Worm (Caenorhabditis elegans) whole organism, young adult: ENCODE data around the gene fah-1.

Experiments
- B0035.1 ChIP-seq: sonication (generic microtip); optimal IDR thresholded peaks from 2 replicates; lab custom pipeline; 2016; ENCODE audit warnings: missing genetic modification characterization, mild to moderate bottlenecking, missing compliant biosample characterization, missing genotype, missing genetic modification reagents
- F10E7.11 ChIP-seq: sonication (generic microtip); optimal IDR thresholded peaks from 2 replicates; lab custom pipeline; 2017; ENCODE audit warnings: mild to moderate bottlenecking, missing genetic modification characterization, moderate library complexity, missing compliant biosample characterization
- F49E8.2 ChIP-seq: sonication (generic microtip); optimal IDR thresholded peaks from 3 replicates; lab custom pipeline; 2017; ENCODE audit warnings: missing genetic modification characterization, mild to moderate bottlenecking, missing compliant biosample characterization, antibody characterized with exemption, moderate library complexity; ENCODE audit not compliant: insufficient read depth
- F57A8.1 ChIP-seq: fragments of 200-800 bp; sonication (Bioruptor generic); optimal IDR thresholded peaks from 2 replicates; lab custom pipeline; 2018; ENCODE audit warnings: mild to moderate bottlenecking, missing genetic modification characterization, moderate library complexity, missing compliant biosample characterization
- Y53F4B.3 ChIP-seq: fragments of 200-800 bp; sonication (Bioruptor generic); IDR thresholded peaks from 2 replicates; pipeline ENCODE4 v1.3.6; 2022; ENCODE audit warnings: missing genetic modification reagents, missing genetic modification characterization, missing compliant biosample characterization
- ZK185.1 ChIP-seq: sonication (generic microtip); optimal IDR thresholded peaks from 2 replicates; lab custom pipeline; 2016; ENCODE audit warnings: mild to moderate bottlenecking, missing genetic modification characterization, missing compliant biosample characterization; ENCODE audit not compliant: poor library complexity, severe bottlenecking
- aptf-2 ChIP-seq: fragments of 200-800 bp; sonication (Bioruptor generic); conservative IDR thresholded peaks from 2 replicates; pipeline ENCODE4 v1.3.6; 2022; ENCODE audit warnings: missing genetic modification reagents, missing genetic modification characterization, missing compliant biosample characterization
- atf-7 ChIP-seq: sonication (generic microtip); optimal IDR thresholded peaks from 2 replicates; lab custom pipeline; 2017; ENCODE audit warnings: mild to moderate bottlenecking, missing genetic modification characterization, missing compliant biosample characterization
- athp-1 ChIP-seq: sonication (generic microtip); optimal IDR thresholded peaks from 2 replicates; lab custom pipeline; 2017; ENCODE audit warnings: mild to moderate bottlenecking, missing genetic modification characterization, missing compliant biosample characterization
- attf-6 ChIP-seq: fragments of 200-800 bp; sonication (Bioruptor generic); IDR thresholded peaks from 2 replicates; pipeline ENCODE4 v1.3.6; 2022; ENCODE audit warnings: missing genetic modification reagents, missing genetic modification characterization, missing compliant biosample characterization
- bed-1 ChIP-seq: fragments of 200-800 bp; sonication (Bioruptor generic); IDR thresholded peaks from 2 replicates; pipeline ENCODE4 v1.3.6; 2022; ENCODE audit warnings: missing genetic modification reagents, missing genetic modification characterization, missing compliant biosample characterization
- ceh-58 ChIP-seq: fragments of 200-800 bp; sonication (Bioruptor generic); IDR thresholded peaks from 2 replicates; pipeline ENCODE4 v1.3.6; 2022; ENCODE audit warnings: missing genetic modification characterization, missing compliant biosample characterization
- ceh-91 ChIP-seq: fragments of 200-800 bp; sonication (Bioruptor generic); IDR thresholded peaks from 2 replicates; pipeline ENCODE4 v1.3.6; 2022; ENCODE audit warnings: missing genetic modification reagents, missing genetic modification characterization, missing compliant biosample characterization
- die-1 ChIP-seq: sonication (generic microtip); optimal IDR thresholded peaks from 2 replicates; lab custom pipeline; 2016; ENCODE audit warnings: missing genotype, mild to moderate bottlenecking, missing genetic modification characterization, missing compliant biosample characterization
- efl-1 ChIP-seq: fragments of 150-350 bp; optimal IDR thresholded peaks from 2 replicates; lab custom pipeline; 2014; ENCODE audit warnings: missing biosample characterization, missing genetic modification reagents, missing genetic modification characterization
- him-1 ChIP-seq: sonication (generic microtip); optimal IDR thresholded peaks from 2 replicates; lab custom pipeline; 2016; ENCODE audit warnings: missing genotype, missing genetic modification reagents, missing genetic modification characterization, missing compliant biosample characterization
- hmg-20 ChIP-seq: fragments of 200-800 bp; sonication (Bioruptor generic); IDR thresholded peaks from 2 replicates; pipeline ENCODE4 v1.3.6; 2022; ENCODE audit warnings: missing genetic modification reagents, missing genetic modification characterization, missing compliant biosample characterization
- lag-1 ChIP-seq: fragments of 200-800 bp; sonication (Bioruptor generic); IDR thresholded peaks from 2 replicates; pipeline ENCODE4 v1.3.6; 2022; ENCODE audit warnings: missing genetic modification reagents, missing genetic modification characterization, missing compliant biosample characterization
- lin-40 ChIP-seq: sonication (generic microtip); optimal IDR thresholded peaks from 2 replicates; lab custom pipeline; 2016; ENCODE audit warnings: missing genetic modification characterization, mild to moderate bottlenecking, missing compliant biosample characterization, missing genotype, missing genetic modification reagents
- lsy-27 ChIP-seq: sonication (generic microtip); optimal IDR thresholded peaks from 2 replicates; lab custom pipeline; 2017; ENCODE audit warnings: missing genetic modification characterization, mild to moderate bottlenecking, missing compliant biosample characterization, antibody characterized with exemption, missing genotype, borderline replicate concordance; ENCODE audit not compliant: insufficient read depth
- madf-3 ChIP-seq: fragments of 200-800 bp; sonication (Bioruptor generic); IDR thresholded peaks from 2 replicates; pipeline ENCODE4 v1.3.6; 2022; ENCODE audit warnings: missing genetic modification reagents, missing genetic modification characterization, missing compliant biosample characterization
- madf-6 ChIP-seq: fragments of 200-800 bp; sonication (Bioruptor generic); IDR thresholded peaks from 2 replicates; pipeline ENCODE4 v1.3.6; 2022; ENCODE audit warnings: missing genetic modification reagents, missing genetic modification characterization, missing compliant biosample characterization
- nfya-1 ChIP-seq: sonication (generic microtip); optimal IDR thresholded peaks from 2 replicates; lab custom pipeline; 2017; ENCODE audit warnings: antibody characterized with exemption, missing compliant biosample characterization, missing genetic modification characterization, borderline replicate concordance; ENCODE audit not compliant: insufficient read depth
- nhr-179 ChIP-seq: sonication (generic microtip); optimal IDR thresholded peaks from 2 replicates; lab custom pipeline; 2016; ENCODE audit warnings: mild to moderate bottlenecking, missing genetic modification characterization, missing compliant biosample characterization
- nhr-80 ChIP-seq: sonication (generic microtip); optimal IDR thresholded peaks from 2 replicates; lab custom pipeline; 2016; ENCODE audit warnings: missing genetic modification characterization, missing compliant biosample characterization
- pha-4 ChIP-seq: fragments of 150-350 bp; sonication (generic microtip); optimal IDR thresholded peaks from 2 replicates; lab custom pipeline; 2014; ENCODE audit warnings: missing biosample characterization, missing genetic modification reagents, missing genetic modification characterization
- rcor-1 ChIP-seq: fragments of 200-800 bp; sonication (Bioruptor generic); IDR thresholded peaks from 2 replicates; pipeline ENCODE4 v1.3.6; 2022; ENCODE audit warnings: missing genetic modification reagents, missing genetic modification characterization, missing compliant biosample characterization
- rec-8 ChIP-seq, 2 experiments: sonication (generic microtip); optimal IDR thresholded peaks; 2 replicates each; lab custom pipeline; 2016; ENCODE audit warnings: mild to moderate bottlenecking in 2 of 2, missing genetic modification characterization in 2 of 2, missing genetic modification reagents in 2 of 2, missing genotype in 2 of 2, missing biosample characterization in 1 of 2, missing compliant biosample characterization in 1 of 2, moderate library complexity in 1 of 2
- rpc-1 ChIP-seq, 2 experiments: fragments of 150-350 bp in 1 of 2; sonication (generic microtip) in 1 of 2; optimal IDR thresholded peaks; 2 replicates each; lab custom pipeline; 2014 to 2018; ENCODE audit warnings: missing biosample characterization in 1 of 2, missing genetic modification characterization in 1 of 2, missing genetic modification reagents in 1 of 2, missing genotype in 1 of 2
- sea-2 ChIP-seq: fragments of 200-800 bp; sonication (Bioruptor generic); IDR thresholded peaks from 2 replicates; pipeline ENCODE4 v1.3.6; 2022; ENCODE audit warnings: missing genetic modification characterization, missing compliant biosample characterization
- snpc-1.3 ChIP-seq: sonication (generic microtip); optimal IDR thresholded peaks from 2 replicates; lab custom pipeline; 2017; ENCODE audit warnings: missing genetic modification characterization, mild to moderate bottlenecking, missing compliant biosample characterization, antibody characterized with exemption, moderate library complexity, missing genotype, missing genetic modification reagents; ENCODE audit not compliant: insufficient read depth
- snpc-4 ChIP-seq, 5 experiments: fragments of 150-350 bp in 1 of 5; sonication (generic microtip) in 4 of 5; optimal IDR thresholded peaks; 2 replicates each; lab custom pipeline; 2014 to 2018; ENCODE audit warnings: missing genetic modification characterization in 5 of 5, missing biosample characterization in 3 of 5, antibody characterized with exemption in 2 of 5, mild to moderate bottlenecking in 2 of 5, missing compliant biosample characterization in 2 of 5, missing genotype in 2 of 5, moderate library complexity in 2 of 5, missing genetic modification reagents in 1 of 5
- somi-1 ChIP-seq: fragments of 200-800 bp; sonication (Bioruptor generic); optimal IDR thresholded peaks from 2 replicates; lab custom pipeline; 2018; ENCODE audit warnings: mild to moderate bottlenecking, missing genetic modification characterization, missing compliant biosample characterization
- tlf-1 ChIP-seq: fragments of 200-800 bp; sonication (Bioruptor generic); optimal IDR thresholded peaks from 2 replicates; lab custom pipeline; 2018; ENCODE audit warnings: mild to moderate bottlenecking, missing genetic modification characterization, missing compliant biosample characterization
- zfh-2 ChIP-seq: fragments of 200-800 bp; sonication (Bioruptor generic); conservative IDR thresholded peaks from 2 replicates; pipeline ENCODE4 v1.3.6; 2022; ENCODE audit warnings: missing genetic modification reagents, missing genetic modification characterization, missing compliant biosample characterization
- zim-3 ChIP-seq: sonication (generic microtip); optimal IDR thresholded peaks from 2 replicates; lab custom pipeline; 2017; ENCODE audit warnings: mild to moderate bottlenecking, missing genetic modification characterization, moderate library complexity, missing compliant biosample characterization
- ztf-26 ChIP-seq: sonication (generic microtip); optimal IDR thresholded peaks from 2 replicates; lab custom pipeline; 2017; ENCODE audit warnings: missing genetic modification characterization, missing compliant biosample characterization

fah-1 gene

DNA sequence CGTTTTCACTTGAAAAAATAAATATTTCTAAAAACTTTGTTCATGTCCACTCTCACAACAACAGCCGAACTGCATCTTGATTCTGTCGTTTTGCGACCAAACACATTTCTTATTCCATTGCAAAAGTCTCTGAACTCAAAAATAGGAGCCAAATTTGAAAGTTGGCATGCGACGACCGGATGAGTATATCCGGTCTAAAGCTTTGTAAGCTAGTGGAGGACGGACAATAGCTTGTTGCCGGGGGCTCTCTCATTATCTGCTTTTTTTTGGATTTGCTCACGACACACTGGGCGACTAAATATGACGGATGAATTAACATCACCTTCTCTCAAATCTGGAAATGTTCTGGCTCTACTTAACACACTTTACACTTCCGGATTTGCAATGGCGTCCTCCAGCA is 13.0 kb upstream of the fah-1 start, which contains the start of gene K04E7.1:
Gene K04E7.1, plus strand, starts transcription at position 301 of the 400 bp plus-strand sequence.
- TF ChIP-seq Y53F4B.3 (no peak), snpc-4 (GFP tag; optimal IDR thresholded peaks at IDR 0.05; lab: Kevin White, UChicago) (no peak), snpc-4 (tag; optimal IDR thresholded peaks at IDR 0.05; lab: Kevin White, UChicago) (no peak), rpc-1 (optimal IDR thresholded peaks at IDR 0.05; lab: Kevin White, UChicago) (no peak), rpc-1 (tag; optimal IDR thresholded peaks at IDR 0.05; lab: Kevin White, UChicago) (no peak), him-1 (no peak), tlf-1 (GFP tag; lab: Kevin White, UChicago) (no peak), madf-3 (no peak), lsy-27 (no peak), ztf-26 (tag; lab: Kevin White, UChicago) (no peak), lin-40 (tag; lab: Kevin White, UChicago) (no peak), B0035.1 (no peak), madf-6 (GFP tag; lab: Robert Waterston, UW) (no peak), attf-6 (GFP tag; lab: Robert Waterston, UW) (no peak), F57A8.1 (no peak), zim-3 (tag; lab: Kevin White, UChicago) (no peak), bed-1 (GFP tag; lab: Robert Waterston, UW) (no peak), efl-1 (GFP tag; lab: Kevin White, UChicago) (no peak), F49E8.2 (tag; lab: Kevin White, UChicago) (no peak)

DNA sequence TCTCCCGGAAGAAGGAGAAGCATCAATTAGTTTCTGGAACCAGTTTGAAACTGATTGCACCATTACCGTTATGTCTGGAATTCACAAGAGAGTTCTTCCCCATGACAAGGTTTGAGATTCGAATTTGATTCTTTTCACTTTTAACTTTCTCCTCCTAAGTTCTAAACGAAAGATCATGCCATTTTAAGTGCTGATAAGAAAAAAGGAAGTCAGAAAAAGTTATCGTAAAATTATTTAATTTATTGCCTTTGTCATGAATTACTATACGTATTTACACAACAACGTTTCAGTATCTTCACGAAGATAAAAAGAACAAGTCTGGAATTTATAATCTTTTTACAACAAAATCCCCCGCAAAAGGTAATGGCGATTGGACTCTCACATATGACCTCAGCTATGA is 11.4 kb upstream of the fah-1 start:
- no peak for TF ChIP-seq zfh-2 (GFP tag; lab: Robert Waterston, UW)
- TF ChIP-seq nhr-80 (tag; lab: Kevin White, UChicago) = peak; percentile 37

DNA sequence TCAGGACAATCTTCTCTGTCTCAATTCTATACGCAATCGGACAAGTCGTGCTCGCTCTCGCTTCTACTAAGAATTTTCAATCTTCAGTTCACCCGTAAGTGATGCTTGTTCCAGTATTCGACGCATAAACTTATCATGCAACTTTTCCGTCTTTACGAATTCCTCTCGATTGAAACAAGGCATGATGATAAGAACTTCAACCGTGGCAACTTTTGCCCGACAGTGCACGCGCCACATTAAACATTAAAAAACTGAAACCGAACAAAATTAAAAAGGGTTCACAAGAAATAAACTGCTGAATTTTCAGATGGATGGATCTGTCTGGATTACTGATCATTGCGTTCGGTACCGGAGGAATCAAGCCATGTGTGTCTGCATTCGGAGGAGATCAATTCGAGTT is 9.8 kb upstream of the fah-1 start:
- TF ChIP-seq F10E7.11 (tag; lab: Kevin White, UChicago) (no peak), nhr-80 (tag; lab: Kevin White, UChicago) (peak; percentile 54)

DNA sequence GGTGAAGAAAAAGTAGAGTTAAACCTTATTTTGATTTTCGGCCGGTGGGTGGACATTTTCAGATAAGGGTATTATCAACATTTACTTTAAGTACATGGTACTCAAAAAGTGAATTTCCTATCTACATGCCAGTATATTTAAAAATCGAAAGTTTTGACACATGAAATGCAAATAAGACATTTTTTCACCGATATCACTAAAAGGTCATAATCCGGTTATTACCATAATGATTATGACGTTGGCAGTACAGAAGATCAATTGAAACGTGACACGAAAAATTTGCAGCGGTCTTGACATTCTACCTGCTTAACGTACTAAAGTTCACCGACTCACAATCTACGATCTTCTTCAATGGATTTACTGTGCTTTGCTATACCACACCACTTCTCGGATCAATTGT is 9.3 kb upstream of the fah-1 start:
- no peak for TF ChIP-seq ceh-91
- TF ChIP-seq hmg-20 = no peak
- no peak for TF ChIP-seq nfya-1
- no peak for TF ChIP-seq ceh-58 (GFP tag; lab: Robert Waterston, UW)
- TF ChIP-seq rec-8 (tag; optimal IDR thresholded peaks at IDR 0.05; lab: Kevin White, UChicago) = no peak
- no peak for TF ChIP-seq athp-1 (tag; lab: Kevin White, UChicago)
- TF ChIP-seq pha-4 (tag; lab: Kevin White, UChicago) = no peak
- TF ChIP-seq sea-2 (GFP tag; lab: Robert Waterston, UW) = no peak
- TF ChIP-seq aptf-2 = no peak
- TF ChIP-seq lag-1 = no peak
- no peak for TF ChIP-seq snpc-1.3 (tag; lab: Kevin White, UChicago)
- no peak for TF ChIP-seq somi-1
- TF ChIP-seq die-1 (tag; lab: Kevin White, UChicago) = no peak
- no peak for TF ChIP-seq ZK185.1 (tag; lab: Kevin White, UChicago)
- no peak for TF ChIP-seq nhr-179 (tag; lab: Kevin White, UChicago)
- TF ChIP-seq rcor-1 (GFP tag; lab: Robert Waterston, UW) = no peak
- TF ChIP-seq atf-7 (tag; lab: Kevin White, UChicago) = no peak
